Fruit fly (Drosophila melanogaster) whole organism, embryonic: ENCODE results near the gene CG5969.
A peak's percentile ranks its signal among the peaks of the same experiment; 100 is the strongest.

Source experiments
- Atf3 ChIP-seq: fragments of 200-800 bp; sonication (Bioruptor generic); optimal IDR thresholded peaks from 3 replicates; lab custom pipeline; 2016; ENCODE audit warnings: missing biosample characterization, missing genetic modification characterization
- C15 ChIP-seq: fragments of 200-800 bp; sonication (Bioruptor generic); IDR thresholded peaks from 3 replicates; pipeline ENCODE4 v1.3.6; 2022; ENCODE audit warnings: missing biosample characterization, missing genetic modification characterization
- CG10267 ChIP-seq: fragments of 200-800 bp; sonication (Bioruptor generic); optimal IDR thresholded peaks from 2 replicates; lab custom pipeline; 2018; ENCODE audit warnings: missing biosample characterization, mild to moderate bottlenecking, missing genetic modification characterization, moderate library complexity
- CG10959 ChIP-seq: fragments of 200-800 bp; sonication (Bioruptor generic); IDR thresholded peaks from 2 replicates; pipeline ENCODE4 v1.3.6; 2022; ENCODE audit warnings: missing biosample characterization, missing genetic modification characterization
- CG10979 ChIP-seq: fragments of 200-800 bp; sonication (Bioruptor generic); optimal IDR thresholded peaks from 2 replicates; lab custom pipeline; 2018; ENCODE audit warnings: missing biosample characterization, mild to moderate bottlenecking, missing genetic modification characterization, moderate library complexity
- CG16779 ChIP-seq: fragments of 200-800 bp; sonication (Bioruptor generic); IDR thresholded peaks from 2 replicates; pipeline ENCODE4 v1.3.6; 2022; ENCODE audit warnings: missing biosample characterization, missing genetic modification characterization
- CG17612 ChIP-seq: fragments of 200-800 bp; sonication (Bioruptor generic); IDR thresholded peaks from 2 replicates; pipeline ENCODE4 v1.3.6; 2022; ENCODE audit warnings: missing biosample characterization, missing genetic modification characterization
- CG3163 ChIP-seq: fragments of 200-800 bp; sonication (Bioruptor generic); optimal IDR thresholded peaks from 3 replicates; lab custom pipeline; 2016; ENCODE audit warnings: missing biosample characterization, missing genetic modification characterization
- CG33213 ChIP-seq: fragments of 200-800 bp; sonication (Bioruptor generic); optimal IDR thresholded peaks from 3 replicates; lab custom pipeline; 2016; ENCODE audit warnings: missing biosample characterization, missing genetic modification characterization
- CG3407 ChIP-seq: fragments of 200-800 bp; sonication (Bioruptor generic); optimal IDR thresholded peaks from 2 replicates; lab custom pipeline; 2018; ENCODE audit warnings: missing biosample characterization, mild to moderate bottlenecking, missing genetic modification characterization
- CG7839 ChIP-seq: fragments of 200-800 bp; sonication (Bioruptor generic); optimal IDR thresholded peaks from 3 replicates; lab custom pipeline; 2018; ENCODE audit warnings: missing biosample characterization, mild to moderate bottlenecking, missing genetic modification characterization, moderate library complexity
- CG8388 ChIP-seq: fragments of 200-800 bp; sonication (Bioruptor generic); optimal IDR thresholded peaks from 2 replicates; lab custom pipeline; 2019; ENCODE audit warnings: missing biosample characterization, mild to moderate bottlenecking, missing genetic modification characterization, moderate library complexity
- Dip2 ChIP-seq: fragments of 200-800 bp; sonication (Bioruptor generic); IDR thresholded peaks from 2 replicates; pipeline ENCODE4 v1.3.6; 2022; ENCODE audit warnings: missing biosample characterization, missing genetic modification characterization
- Ets97D ChIP-seq: fragments of 200-800 bp; sonication (Bioruptor generic); optimal IDR thresholded peaks from 3 replicates; lab custom pipeline; 2016; ENCODE audit warnings: missing biosample characterization, missing genetic modification characterization
- HLHmδ ChIP-seq: fragments of 200-800 bp; sonication (Bioruptor generic); optimal IDR thresholded peaks from 2 replicates; lab custom pipeline; 2018; ENCODE audit warnings: missing biosample characterization, mild to moderate bottlenecking, missing genetic modification characterization, moderate library complexity
- Hsf ChIP-seq: fragments of 200-800 bp; sonication (Bioruptor generic); optimal IDR thresholded peaks from 3 replicates; lab custom pipeline; 2016; ENCODE audit warnings: missing biosample characterization, missing genetic modification characterization
- Mrtf ChIP-seq: fragments of 200-800 bp; sonication (Bioruptor generic); IDR thresholded peaks from 3 replicates; pipeline ENCODE4 v1.3.6; 2022; ENCODE audit warnings: missing biosample characterization, missing genetic modification characterization
- Myb ChIP-seq: fragments of 200-800 bp; sonication (Bioruptor generic); optimal IDR thresholded peaks from 2 replicates; lab custom pipeline; 2016; ENCODE audit warnings: missing biosample characterization, missing genetic modification characterization
- NK7.1 ChIP-seq: fragments of 200-800 bp; sonication (Bioruptor generic); optimal IDR thresholded peaks from 3 replicates; lab custom pipeline; 2016; ENCODE audit warnings: missing biosample characterization, missing genetic modification characterization
- Nf-YA ChIP-seq: fragments of 200-800 bp; sonication (Bioruptor generic); IDR thresholded peaks from 2 replicates; pipeline ENCODE4 v1.3.6; 2022; ENCODE audit warnings: missing biosample characterization, missing genetic modification characterization
- Nf-YC ChIP-seq: fragments of 200-800 bp; optimal IDR thresholded peaks from 3 replicates; lab custom pipeline; 2019; ENCODE audit warnings: missing biosample characterization, mild to moderate bottlenecking, missing genetic modification characterization, moderate library complexity
- Sry-δ ChIP-seq: fragments of 200-800 bp; sonication (Bioruptor generic); optimal IDR thresholded peaks from 2 replicates; lab custom pipeline; 2016; ENCODE audit warnings: missing biosample characterization, missing genetic modification characterization
- Ssrp ChIP-seq: fragments of 200-800 bp; sonication (Bioruptor generic); optimal IDR thresholded peaks from 2 replicates; lab custom pipeline; 2018; ENCODE audit warnings: missing biosample characterization, mild to moderate bottlenecking, missing genetic modification characterization, moderate library complexity
- Usf ChIP-seq: fragments of 200-800 bp; sonication (Bioruptor generic); optimal IDR thresholded peaks from 2 replicates; lab custom pipeline; 2017; ENCODE audit warnings: missing genotype, missing biosample characterization, missing genetic modification characterization
- Xrp1 ChIP-seq: fragments of 200-800 bp; sonication (Bioruptor generic); IDR thresholded peaks from 2 replicates; pipeline ENCODE4 v1.3.6; 2022; ENCODE audit warnings: missing biosample characterization, missing genetic modification characterization
- aop ChIP-seq: fragments of 200-800 bp; sonication (Bioruptor generic); IDR thresholded peaks from 2 replicates; pipeline ENCODE4 v1.3.6; 2022; ENCODE audit warnings: missing biosample characterization, missing genetic modification characterization
- bsh ChIP-seq, 2 experiments: fragments of 200-800 bp; sonication (Bioruptor generic); optimal IDR thresholded peaks; 2 replicates each; lab custom pipeline; 2017 to 2018; ENCODE audit warnings: mild to moderate bottlenecking in 2 of 2, missing biosample characterization in 2 of 2, missing genetic modification characterization in 2 of 2, moderate library complexity in 1 of 2
- corto ChIP-seq: fragments of 200-800 bp; sonication (Bioruptor generic); optimal IDR thresholded peaks from 2 replicates; lab custom pipeline; 2016; ENCODE audit warnings: missing biosample characterization, mild to moderate bottlenecking, missing genetic modification characterization, moderate library complexity
- dm ChIP-seq: fragments of 200-800 bp; sonication (Bioruptor generic); optimal IDR thresholded peaks from 3 replicates; lab custom pipeline; 2016; ENCODE audit warnings: missing biosample characterization, missing genetic modification characterization
- esg ChIP-seq: fragments of 200-800 bp; sonication (Bioruptor generic); conservative IDR thresholded peaks from 2 replicates; pipeline ENCODE4 v1.3.6; 2022; ENCODE audit warnings: missing biosample characterization, missing genetic modification characterization
- grau ChIP-seq: fragments of 200-800 bp; optimal IDR thresholded peaks from 3 replicates; lab custom pipeline; 2019; ENCODE audit warnings: missing biosample characterization, mild to moderate bottlenecking, missing genetic modification characterization, moderate library complexity
- gsb-n ChIP-seq: fragments of 200-800 bp; sonication (Bioruptor generic); optimal IDR thresholded peaks from 3 replicates; lab custom pipeline; 2018; ENCODE audit warnings: missing biosample characterization, mild to moderate bottlenecking, missing genetic modification characterization
- gt ChIP-seq: fragments of 200-800 bp; sonication (Bioruptor generic); IDR thresholded peaks from 2 replicates; pipeline ENCODE4 v1.3.6; 2022; ENCODE audit warnings: missing biosample characterization, missing genetic modification characterization
- jumu ChIP-seq: fragments of 200-800 bp; sonication (Bioruptor generic); optimal IDR thresholded peaks from 3 replicates; lab custom pipeline; 2016; ENCODE audit warnings: missing biosample characterization, missing genetic modification characterization
- knrl ChIP-seq: fragments of 200-800 bp; sonication (Bioruptor generic); IDR thresholded peaks from 3 replicates; pipeline ENCODE4 v1.3.6; 2022; ENCODE audit warnings: missing biosample characterization, missing genetic modification characterization; ENCODE audit not compliant: partially characterized antibody
- lilli ChIP-seq: fragments of 200-800 bp; sonication (Bioruptor generic); optimal IDR thresholded peaks from 3 replicates; lab custom pipeline; 2016; ENCODE audit warnings: missing biosample characterization, missing genetic modification characterization
- lov ChIP-seq, 2 experiments: fragments of 200-800 bp in 1 of 2; fragments of >200 bp in 1 of 2; sonication (Bioruptor generic) in 1 of 2; IDR thresholded peaks in 1 of 2; optimal IDR thresholded peaks in 1 of 2; 2 replicates in 1 of 2; 3 replicates in 1 of 2; pipeline versions ENCODE4 v1.3.6 to Lab custom; 2017 to 2022; ENCODE audit warnings: missing biosample characterization in 1 of 2, missing genetic modification characterization in 1 of 2
- mam ChIP-seq: fragments of 200-800 bp; sonication (Bioruptor generic); optimal IDR thresholded peaks from 3 replicates; lab custom pipeline; 2016; ENCODE audit warnings: missing biosample characterization, missing genetic modification characterization
- org-1 ChIP-seq: fragments of 200-800 bp; sonication (Bioruptor generic); optimal IDR thresholded peaks from 2 replicates; lab custom pipeline; 2017; ENCODE audit warnings: missing biosample characterization, missing genetic modification characterization
- pnt ChIP-seq: fragments of 200-800 bp; sonication (Bioruptor generic); optimal IDR thresholded peaks from 3 replicates; lab custom pipeline; 2016; ENCODE audit warnings: missing biosample characterization, missing genetic modification characterization
- prd ChIP-seq, 3 experiments: fragments of >200 bp in 2 of 3; fragments of 200-800 bp in 1 of 3; sonication (Bioruptor generic) in 1 of 3; optimal IDR thresholded peaks in 2 of 3; IDR thresholded peaks in 1 of 3; 2 replicates in 2 of 3; 3 replicates in 1 of 3; pipeline versions ENCODE4 v1.3.6 to Lab custom; 2017 to 2022; ENCODE audit warnings: missing biosample characterization in 1 of 3, missing genetic modification characterization in 1 of 3
- repo ChIP-seq: fragments of 200-800 bp; sonication (Bioruptor generic); optimal IDR thresholded peaks from 2 replicates; lab custom pipeline; 2016; ENCODE audit warnings: missing biosample characterization, missing genetic modification characterization
- ssp ChIP-seq: fragments of 200-800 bp; sonication (Bioruptor generic); IDR thresholded peaks from 2 replicates; pipeline ENCODE4 v1.3.6; 2022; ENCODE audit warnings: missing biosample characterization, missing genetic modification characterization
- tup ChIP-seq: fragments of 200-800 bp; sonication (Bioruptor generic); optimal IDR thresholded peaks from 2 replicates; lab custom pipeline; 2016; ENCODE audit warnings: missing biosample characterization, mild to moderate bottlenecking, missing genetic modification characterization, moderate library complexity
- vvl ChIP-seq: fragments of 200-800 bp; sonication (Bioruptor generic); IDR thresholded peaks from 2 replicates; pipeline ENCODE4 v1.3.6; 2022; ENCODE audit warnings: missing biosample characterization, missing genetic modification characterization
- zf30C ChIP-seq: fragments of 200-800 bp; sonication (Bioruptor generic); optimal IDR thresholded peaks from 3 replicates; lab custom pipeline; 2018; ENCODE audit warnings: missing biosample characterization, mild to moderate bottlenecking, missing genetic modification characterization

The CG5969 gene

dm6 chr3L:20447337-20447736, 26.2 kb upstream of the CG5969 start (continued):
- peak; percentile 9 for TF ChIP-seq Hsf
- TF ChIP-seq CG16779 (GFP tag; lab: Robert Waterston, UW), result no peak
- no peak for TF ChIP-seq CG3163 (GFP tag; lab: Kevin White, UChicago)
- no peak for TF ChIP-seq prd (optimal IDR thresholded peaks at IDR 0.05; lab: Kevin White, UChicago)
- TF ChIP-seq prd (GFP tag; IDR thresholded peaks at IDR 0.05; lab: Robert Waterston, UW), result peak; percentile 34; the same call in 1 of the 3 replicates
- peak; percentile 38; the same call in 1 of the 2 replicates for TF ChIP-seq vvl (GFP tag; lab: Robert Waterston, UW)
- TF ChIP-seq gt (GFP tag; lab: Robert Waterston, UW), result no peak
- TF ChIP-seq bsh (GFP tag; optimal IDR thresholded peaks at IDR 0.05; lab: Kevin White, UChicago), result peak in 1 of 2 experiments; percentile 43
- TF ChIP-seq CG7839 (tag; lab: Kevin White, UChicago), result peak; percentile 32
- no peak for TF ChIP-seq zf30C (GFP tag; lab: Kevin White, UChicago)
- TF ChIP-seq Usf (GFP tag; lab: Kevin White, UChicago), result no peak
- TF ChIP-seq Ssrp, result no peak
- TF ChIP-seq CG33213, result no peak
- TF ChIP-seq Myb (GFP tag; lab: Kevin White, UChicago), result no peak
- peak; percentile 80 for TF ChIP-seq HLHmδ (GFP tag; lab: Kevin White, UChicago)
- TF ChIP-seq Xrp1 (GFP tag; lab: Robert Waterston, UW), result peak; percentile 48
- no peak for TF ChIP-seq tup
- no peak for TF ChIP-seq org-1 (GFP tag; lab: Kevin White, UChicago)
- TF ChIP-seq Nf-YA, result no peak
- TF ChIP-seq knrl (GFP tag; lab: Robert Waterston, UW), result no peak
- no peak for TF ChIP-seq dm
- no peak for TF ChIP-seq Dip2 (GFP tag; lab: Robert Waterston, UW)
- no peak for TF ChIP-seq aop (GFP tag; lab: Robert Waterston, UW)
- no peak for TF ChIP-seq repo
- peak; percentile 87 for TF ChIP-seq grau (tag; lab: Kevin White, UChicago)
- no peak for TF ChIP-seq lov (optimal IDR thresholded peaks at IDR 0.05; lab: Kevin White, UChicago)
- 0 out of 3 replicates have a peak, but pooled peaks have one; percentile 8 for TF ChIP-seq lov (GFP tag; IDR thresholded peaks at IDR 0.05; lab: Robert Waterston, UW)
- 0 out of 2 replicates have a peak, but pooled peaks have one; percentile 8 for TF ChIP-seq esg (GFP tag; lab: Robert Waterston, UW)
- peak; percentile 17 for TF ChIP-seq mam
- peak; percentile 10 for TF ChIP-seq CG10267 (tag; lab: Kevin White, UChicago)
- TF ChIP-seq Atf3 (GFP tag; lab: Kevin White, UChicago), result no peak
- no peak for TF ChIP-seq CG3407 (GFP tag; lab: Kevin White, UChicago)
- peak; percentile 43; the same call in 1 of the 2 replicates for TF ChIP-seq CG10959 (GFP tag; lab: Robert Waterston, UW)
- no peak for TF ChIP-seq Ets97D (GFP tag; lab: Kevin White, UChicago)
- TF ChIP-seq ssp (GFP tag; lab: Robert Waterston, UW), result no peak
- TF ChIP-seq CG10979 (tag; lab: Kevin White, UChicago), result peak; percentile 53
- TF ChIP-seq CG17612 (GFP tag; lab: Robert Waterston, UW), result no peak
- TF ChIP-seq C15 (GFP tag; lab: Robert Waterston, UW), result no peak
- TF ChIP-seq Mrtf (GFP tag; lab: Robert Waterston, UW), result 0 out of 3 replicates have a peak, but pooled peaks have one; percentile 36
- no peak for TF ChIP-seq Nf-YC (tag; lab: Kevin White, UChicago)
- peak; percentile 27 for TF ChIP-seq lilli (GFP tag; lab: Kevin White, UChicago)
- no peak for TF ChIP-seq corto (GFP tag; lab: Kevin White, UChicago)
- peak; percentile 36 for TF ChIP-seq gsb-n (tag; lab: Kevin White, UChicago)
- no peak for TF ChIP-seq NK7.1
- no peak for TF ChIP-seq jumu (GFP tag; lab: Kevin White, UChicago)
- TF ChIP-seq Sry-δ (GFP tag; lab: Kevin White, UChicago), result no peak
- peak; percentile 35 for TF ChIP-seq CG8388 (GFP tag; lab: Kevin White, UChicago)
- TF ChIP-seq pnt (GFP tag; lab: Kevin White, UChicago), result no peak
